Worm (Caenorhabditis elegans): ENCODE results near the gene C47E8.4.

ce11 chrV:14719491-14719890, 34.2 kb upstream of the C47E8.4 start, which contains the start of gene R08A2.1:
- TF ChIP-seq med-1 (GFP tag; optimal IDR thresholded peaks at IDR 0.05; ENCODE audit: insufficient read depth) (no peak), klf-2 (GFP tag; conservative IDR thresholded peaks at IDR 0.05) (no peak), cog-1 (tag; optimal IDR thresholded peaks at IDR 0.05) (no peak), T22C8.4 (GFP tag; IDR thresholded peaks at IDR 0.05) (no peak)

Data from whole organism, midembryonic.